Fruit fly (Drosophila melanogaster) whole organism, embryonic: Measurements from ENCODE around the gene bwa.

Experiments
- Ada2b ChIP-seq: fragments of 200-800 bp; sonication (Bioruptor generic); IDR thresholded peaks from 2 replicates; pipeline ENCODE4 v1.3.6; 2022; ENCODE audit warnings: missing biosample characterization, missing genetic modification characterization
- Awh ChIP-seq: fragments of 200-800 bp; sonication (Bioruptor generic); IDR thresholded peaks from 2 replicates; pipeline ENCODE4, ENCODE4 v1.3.6; 2022; ENCODE audit warnings: missing biosample characterization, missing genetic modification characterization
- B-H1 ChIP-seq: fragments of 200-800 bp; sonication (Bioruptor generic); IDR thresholded peaks from 3 replicates; pipeline ENCODE4 v1.3.6; 2022; ENCODE audit warnings: missing biosample characterization, missing genetic modification characterization
- B-H2 ChIP-seq: fragments of 200-800 bp; sonication (Bioruptor generic); optimal IDR thresholded peaks from 2 replicates; lab custom pipeline; 2018; ENCODE audit warnings: missing biosample characterization, mild to moderate bottlenecking, missing genetic modification characterization
- CG11695 ChIP-seq: fragments of 200-800 bp; sonication (Bioruptor generic); IDR thresholded peaks from 3 replicates; pipeline ENCODE4 v1.3.6; 2022; ENCODE audit warnings: missing biosample characterization, missing genetic modification characterization
- CG1233 ChIP-seq: fragments of 200-800 bp; sonication (Bioruptor generic); optimal IDR thresholded peaks from 4 replicates; lab custom pipeline; 2018; ENCODE audit warnings: missing biosample characterization, mild to moderate bottlenecking, missing genetic modification characterization
- CG12391 ChIP-seq: fragments of 200-800 bp; sonication (Bioruptor generic); optimal IDR thresholded peaks from 3 replicates; lab custom pipeline; 2018; ENCODE audit warnings: missing biosample characterization, mild to moderate bottlenecking, missing genetic modification characterization, moderate library complexity
- CG13123 ChIP-seq: fragments of 200-800 bp; sonication (Bioruptor generic); optimal IDR thresholded peaks from 2 replicates; lab custom pipeline; 2016; ENCODE audit warnings: missing biosample characterization, missing genetic modification characterization
- CG13894 ChIP-seq: fragments of 200-800 bp; sonication (Bioruptor generic); optimal IDR thresholded peaks from 3 replicates; lab custom pipeline; 2018; ENCODE audit warnings: missing biosample characterization, mild to moderate bottlenecking, missing genetic modification characterization, moderate library complexity
- CG15514 ChIP-seq: fragments of 200-800 bp; sonication (Bioruptor generic); optimal IDR thresholded peaks from 3 replicates; lab custom pipeline; 2017; ENCODE audit warnings: missing biosample characterization, missing genetic modification characterization, mild to moderate bottlenecking, moderate library complexity, missing genetic modification reagents
- CG17912 ChIP-seq: fragments of 200-800 bp; sonication (Bioruptor generic); optimal IDR thresholded peaks from 2 replicates; lab custom pipeline; 2018; ENCODE audit warnings: missing biosample characterization, mild to moderate bottlenecking, missing genetic modification characterization
- CG18764 ChIP-seq: fragments of 200-800 bp; sonication (Bioruptor generic); optimal IDR thresholded peaks from 3 replicates; lab custom pipeline; 2016; ENCODE audit warnings: missing biosample characterization, missing genetic modification characterization
- CG2199 ChIP-seq: fragments of 200-800 bp; sonication (Bioruptor generic); IDR thresholded peaks from 3 replicates; pipeline ENCODE4 v1.3.6; 2022; ENCODE audit warnings: missing biosample characterization, missing genetic modification characterization
- CG34422 ChIP-seq: fragments of 200-800 bp; sonication (Bioruptor generic); IDR thresholded peaks from 3 replicates; pipeline ENCODE4 v1.3.6; 2022; ENCODE audit warnings: missing biosample characterization, missing genetic modification characterization
- CG4617 ChIP-seq: fragments of 200-800 bp; sonication (Bioruptor generic); optimal IDR thresholded peaks from 3 replicates; lab custom pipeline; 2016; ENCODE audit warnings: missing biosample characterization, missing genetic modification characterization, borderline replicate concordance
- CG4730 ChIP-seq: fragments of 200-800 bp; sonication (Bioruptor generic); IDR thresholded peaks from 2 replicates; pipeline ENCODE4 v1.3.6; 2022; ENCODE audit warnings: missing biosample characterization, missing genetic modification characterization
- CG6689 ChIP-seq: fragments of 200-800 bp; sonication (Bioruptor generic); IDR thresholded peaks from 2 replicates; pipeline ENCODE4 v1.3.6; 2022; ENCODE audit warnings: missing biosample characterization, missing genetic modification characterization
- CG7928 ChIP-seq: fragments of 200-800 bp; sonication (Bioruptor generic); optimal IDR thresholded peaks from 2 replicates; lab custom pipeline; 2017; ENCODE audit warnings: missing biosample characterization, mild to moderate bottlenecking, missing genetic modification characterization
- CG8359 ChIP-seq: fragments of 200-800 bp; sonication (Bioruptor generic); optimal IDR thresholded peaks from 2 replicates; lab custom pipeline; 2017; ENCODE audit warnings: missing biosample characterization, mild to moderate bottlenecking, missing genetic modification characterization, borderline replicate concordance
- CG8478 ChIP-seq: fragments of >200 bp; optimal IDR thresholded peaks from 2 replicates; lab custom pipeline; 2018
- CG8944 ChIP-seq: fragments of 200-800 bp; sonication (Bioruptor generic); optimal IDR thresholded peaks from 3 replicates; lab custom pipeline; 2016; ENCODE audit warnings: missing biosample characterization, missing genetic modification characterization
- Camta ChIP-seq: fragments of 200-800 bp; sonication (Bioruptor generic); optimal IDR thresholded peaks from 2 replicates; lab custom pipeline; 2016; ENCODE audit warnings: missing biosample characterization, missing genetic modification characterization
- Dfd ChIP-seq, 2 experiments: fragments of >200 bp; optimal IDR thresholded peaks; 2 replicates each; lab custom pipeline; 2017; ENCODE audit warnings: missing biosample characterization in 2 of 2, missing genetic modification characterization in 2 of 2
- Doc2 ChIP-seq: fragments of 200-800 bp; sonication (Bioruptor generic); IDR thresholded peaks from 2 replicates; pipeline ENCODE4 v1.3.6; 2022; ENCODE audit warnings: missing biosample characterization, missing genetic modification characterization
- MBD-R2 ChIP-seq: fragments of 200-800 bp; sonication (Bioruptor generic); IDR thresholded peaks from 2 replicates; pipeline ENCODE4 v1.3.6; 2022; ENCODE audit warnings: missing biosample characterization, missing genetic modification characterization
- Myb ChIP-seq: fragments of 200-800 bp; sonication (Bioruptor generic); optimal IDR thresholded peaks from 2 replicates; lab custom pipeline; 2016; ENCODE audit warnings: missing biosample characterization, missing genetic modification characterization
- Rfx ChIP-seq: fragments of 200-800 bp; sonication (Bioruptor generic); IDR thresholded peaks from 2 replicates; pipeline ENCODE4 v1.3.6; 2022; ENCODE audit warnings: missing biosample characterization, missing genetic modification characterization
- Sox100B ChIP-seq: fragments of 200-800 bp; sonication (Bioruptor generic); optimal IDR thresholded peaks from 3 replicates; lab custom pipeline; 2018; ENCODE audit warnings: missing biosample characterization, mild to moderate bottlenecking, missing genetic modification characterization
- ap ChIP-seq: fragments of 200-800 bp; sonication (Bioruptor generic); IDR thresholded peaks from 2 replicates; pipeline ENCODE4 v1.3.6; 2022; ENCODE audit warnings: missing biosample characterization, missing genetic modification characterization
- ash1 ChIP-seq: fragments of 200-800 bp; sonication (Bioruptor generic); optimal IDR thresholded peaks from 2 replicates; lab custom pipeline; 2018; ENCODE audit warnings: missing biosample characterization, mild to moderate bottlenecking, missing genetic modification characterization
- bbx ChIP-seq: fragments of 200-800 bp; sonication (Bioruptor generic); IDR thresholded peaks from 2 replicates; pipeline ENCODE4 v1.3.6; 2022; ENCODE audit warnings: missing biosample characterization, missing genetic modification characterization; ENCODE audit not compliant: partially characterized antibody
- bsh ChIP-seq, 2 experiments: fragments of 200-800 bp; sonication (Bioruptor generic); optimal IDR thresholded peaks; 2 replicates each; lab custom pipeline; 2017 to 2018; ENCODE audit warnings: mild to moderate bottlenecking in 2 of 2, missing biosample characterization in 2 of 2, missing genetic modification characterization in 2 of 2, moderate library complexity in 1 of 2
- crp ChIP-seq, 2 experiments: fragments of 200-800 bp; sonication (Bioruptor generic); optimal IDR thresholded peaks; 2 replicates in 1 of 2; 3 replicates in 1 of 2; lab custom pipeline; 2017; ENCODE audit warnings: missing biosample characterization in 2 of 2, missing genetic modification characterization in 2 of 2, mild to moderate bottlenecking in 1 of 2, moderate library complexity in 1 of 2
- dpn ChIP-seq, 2 experiments: fragments of 200-800 bp; sonication (Bioruptor generic); optimal IDR thresholded peaks; 3 replicates each; lab custom pipeline; 2016; ENCODE audit warnings: missing biosample characterization in 2 of 2, missing genetic modification characterization in 2 of 2
- ewg ChIP-seq: fragments of 200-800 bp; sonication (Bioruptor generic); optimal IDR thresholded peaks from 3 replicates; lab custom pipeline; 2017; ENCODE audit warnings: mild to moderate bottlenecking, missing biosample characterization, missing genetic modification reagents, missing genetic modification characterization
- exex ChIP-seq: fragments of 200-800 bp; sonication (Bioruptor generic); optimal IDR thresholded peaks from 4 replicates; lab custom pipeline; 2018; ENCODE audit warnings: missing biosample characterization, mild to moderate bottlenecking, missing genetic modification characterization, moderate library complexity
- gro ChIP-seq: fragments of 200-800 bp; sonication (Bioruptor generic); optimal IDR thresholded peaks from 2 replicates; lab custom pipeline; 2016; ENCODE audit warnings: missing biosample characterization, missing genetic modification characterization
- hb ChIP-seq: fragments of 200-800 bp; sonication (Bioruptor generic); IDR thresholded peaks from 3 replicates; pipeline ENCODE4 v1.3.6; 2022; ENCODE audit warnings: missing biosample characterization, missing genetic modification characterization; ENCODE audit not compliant: partially characterized antibody
- hbn ChIP-seq: fragments of 200-800 bp; sonication (Bioruptor generic); IDR thresholded peaks from 2 replicates; pipeline ENCODE4 v1.3.6; 2022; ENCODE audit warnings: missing biosample characterization, missing genetic modification characterization; ENCODE audit not compliant: partially characterized antibody
- her ChIP-seq: fragments of 200-800 bp; sonication (Bioruptor generic); optimal IDR thresholded peaks from 2 replicates; lab custom pipeline; 2016; ENCODE audit warnings: missing biosample characterization, missing genetic modification characterization
- insv ChIP-seq, 2 experiments: fragments of 200-800 bp; sonication (Bioruptor generic); optimal IDR thresholded peaks; 3 replicates each; lab custom pipeline; 2016 to 2018; ENCODE audit warnings: missing biosample characterization in 2 of 2, missing genetic modification characterization in 2 of 2
- jigr1 ChIP-seq: fragments of 200-800 bp; sonication (Bioruptor generic); IDR thresholded peaks from 3 replicates; pipeline ENCODE4 v1.3.6; 2022; ENCODE audit warnings: missing biosample characterization, missing genetic modification characterization
- lmd ChIP-seq: fragments of 200-800 bp; sonication (Bioruptor generic); IDR thresholded peaks from 2 replicates; pipeline ENCODE4 v1.3.6; 2022; ENCODE audit warnings: missing biosample characterization, missing genetic modification characterization
- schlank ChIP-seq: fragments of 200-800 bp; sonication (Bioruptor generic); optimal IDR thresholded peaks from 2 replicates; lab custom pipeline; 2018; ENCODE audit warnings: missing biosample characterization, mild to moderate bottlenecking, missing genetic modification characterization
- shn ChIP-seq: fragments of 200-800 bp; sonication (Bioruptor generic); optimal IDR thresholded peaks from 3 replicates; lab custom pipeline; 2016; ENCODE audit warnings: missing biosample characterization, missing genetic modification characterization
- sim ChIP-seq: fragments of 200-800 bp; sonication (Bioruptor generic); IDR thresholded peaks from 2 replicates; pipeline ENCODE4 v1.3.6; 2022; ENCODE audit warnings: missing biosample characterization, missing genetic modification characterization
- slbo ChIP-seq: fragments of 200-800 bp; sonication (Bioruptor generic); IDR thresholded peaks from 2 replicates; pipeline ENCODE4 v1.3.6; 2022; ENCODE audit warnings: missing biosample characterization, missing genetic modification characterization
- stc ChIP-seq: fragments of 200-800 bp; sonication (Bioruptor generic); IDR thresholded peaks from 2 replicates; pipeline ENCODE4 v1.3.6; 2022; ENCODE audit warnings: missing biosample characterization, missing genetic modification characterization
- tap ChIP-seq: fragments of 200-800 bp; optimal IDR thresholded peaks from 3 replicates; lab custom pipeline; 2019; ENCODE audit warnings: missing biosample characterization, mild to moderate bottlenecking, missing genetic modification characterization, moderate library complexity
- tup ChIP-seq: fragments of 200-800 bp; sonication (Bioruptor generic); optimal IDR thresholded peaks from 2 replicates; lab custom pipeline; 2016; ENCODE audit warnings: missing biosample characterization, mild to moderate bottlenecking, missing genetic modification characterization, moderate library complexity

Gene bwa

DNA sequence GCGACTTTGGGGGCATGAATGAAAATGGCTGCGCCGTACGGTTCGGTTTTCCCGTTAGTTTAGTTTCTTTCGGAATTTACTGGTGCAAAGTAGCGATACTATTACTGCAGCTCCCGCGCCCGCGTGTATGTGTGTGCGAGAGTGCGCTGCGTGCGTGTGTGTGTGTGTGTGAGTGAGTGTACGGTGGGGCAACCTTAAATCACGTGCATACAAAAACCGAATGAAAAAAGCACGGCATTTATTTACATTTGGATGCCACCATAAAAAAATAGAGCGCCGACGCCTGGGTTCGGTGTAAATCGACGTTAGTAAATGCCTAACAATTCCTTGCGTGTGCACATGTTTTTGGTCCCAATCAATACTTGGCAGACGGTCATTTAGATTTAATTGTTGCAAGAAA lies 31.6 kb downstream of the bwa start (continued):
- TF ChIP-seq CG13123 (GFP tag; lab: Kevin White, UChicago), result no peak
- TF ChIP-seq B-H2 (GFP tag; lab: Kevin White, UChicago), result no peak
- peak; percentile 74 for TF ChIP-seq CG8478 (lab: Kevin White, UChicago)
- no peak for TF ChIP-seq crp (GFP tag; optimal IDR thresholded peaks at IDR 0.05; lab: Kevin White, UChicago)
- no peak for TF ChIP-seq bsh (GFP tag; optimal IDR thresholded peaks at IDR 0.05; lab: Kevin White, UChicago)
- TF ChIP-seq Doc2 (GFP tag; lab: Robert Waterston, UW), result no peak
- TF ChIP-seq CG4617 (GFP tag; lab: Kevin White, UChicago), result no peak
- no peak for TF ChIP-seq B-H1 (GFP tag; lab: Robert Waterston, UW)
- peak in 1 of 2 experiments; percentile 34 for TF ChIP-seq Dfd (GFP tag; optimal IDR thresholded peaks at IDR 0.05; lab: Kevin White, UChicago)
- TF ChIP-seq Ada2b (GFP tag; lab: Robert Waterston, UW), result no peak
- no peak for TF ChIP-seq gro
- TF ChIP-seq shn, result no peak
- TF ChIP-seq CG1233 (GFP tag; lab: Kevin White, UChicago), result no peak
- TF ChIP-seq, all 482 proteins: peak for 23

DNA sequence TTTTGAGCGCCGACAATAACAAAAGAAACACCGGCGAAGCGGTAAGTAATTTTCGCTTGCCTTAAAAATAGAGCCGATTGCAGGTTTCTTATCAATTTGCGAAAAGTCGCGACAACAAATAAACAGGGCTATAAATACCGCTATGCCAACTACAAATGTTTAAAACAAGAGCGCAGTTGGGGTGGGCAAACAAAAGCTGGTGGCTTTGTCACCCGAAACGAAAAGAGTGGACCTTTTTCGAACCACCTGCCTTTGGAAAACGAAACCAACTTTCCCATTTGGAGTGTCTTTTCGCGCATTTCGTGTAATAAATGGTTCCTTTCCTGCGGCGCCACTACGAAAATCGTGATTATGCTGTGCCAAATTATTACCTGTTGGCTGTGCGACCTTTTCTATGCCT lies 32.0 kb downstream of the bwa start:
- TF ChIP-seq bbx (GFP tag; lab: Robert Waterston, UW) (peak; percentile 10; the same call in 1 of the 2 replicates), jigr1 (GFP tag; lab: Robert Waterston, UW) (no peak), MBD-R2 (no peak), CG6689 (no peak), ap (GFP tag; lab: Robert Waterston, UW) (no peak), dpn (GFP tag; optimal IDR thresholded peaks at IDR 0.05; lab: Kevin White, UChicago) (peak in 1 of 2 experiments; percentile 15), CG12391 (no peak), insv (GFP tag; optimal IDR thresholded peaks at IDR 0.05; lab: Kevin White, UChicago) (no peak), CG2199 (GFP tag; lab: Robert Waterston, UW) (peak; percentile 63; the same call in 1 of the 3 replicates), CG15514 (GFP tag; lab: Kevin White, UChicago) (peak; percentile 2), CG7928 (GFP tag; lab: Kevin White, UChicago) (no peak), sim (no peak), Rfx (GFP tag; lab: Robert Waterston, UW) (peak; percentile 46; the same call in 1 of the 2 replicates), slbo (GFP tag; lab: Robert Waterston, UW) (peak; percentile 24; the same call in 1 of the 2 replicates), stc (GFP tag; lab: Robert Waterston, UW) (no peak), CG8944 (GFP tag; lab: Kevin White, UChicago) (no peak), Myb (peak; percentile 32), hb (GFP tag; lab: Robert Waterston, UW) (no peak), CG13894 (tag; lab: Kevin White, UChicago) (no peak), Doc2 (GFP tag; lab: Robert Waterston, UW) (no peak), exex (tag; lab: Kevin White, UChicago) (no peak), CG4730 (no peak), Sox100B (GFP tag; lab: Kevin White, UChicago) (no peak), schlank (tag; lab: Kevin White, UChicago) (no peak), CG18764 (GFP tag; lab: Kevin White, UChicago) (no peak), her (GFP tag; lab: Kevin White, UChicago) (peak; percentile 2), Awh (GFP tag; lab: Robert Waterston, UW) (no peak), CG34422 (no peak), tap (no peak), CG8359 (GFP tag; lab: Kevin White, UChicago) (no peak), ewg (no peak), CG17912 (GFP tag; lab: Kevin White, UChicago) (no peak), tup (GFP tag; lab: Kevin White, UChicago) (no peak), lmd (0 out of 2 replicates have a peak, but pooled peaks have one; percentile 7), Camta (GFP tag; lab: Kevin White, UChicago) (no peak), B-H2 (GFP tag; lab: Kevin White, UChicago) (no peak), CG11695 (GFP tag; lab: Robert Waterston, UW) (no peak), ash1 (GFP tag; lab: Kevin White, UChicago) (no peak), hbn (GFP tag; lab: Robert Waterston, UW) (no peak)
